Fruit fly (Drosophila melanogaster): ENCODE results near the gene Est-Q.

- peak; percentile 17 for TF ChIP-seq Sox102F (GFP tag; optimal IDR thresholded peaks at IDR 0.05)
- TF ChIP-seq Gug (GFP tag; IDR thresholded peaks at IDR 0.05), result no peak
- peak; percentile 29 for TF ChIP-seq CG32006 (GFP tag; optimal IDR thresholded peaks at IDR 0.05)
- TF ChIP-seq salr (GFP tag; optimal IDR thresholded peaks at IDR 0.05), result peak; percentile 20 to 27
- TF ChIP-seq Ets21C (GFP tag; optimal IDR thresholded peaks at IDR 0.05), result no peak
- peak; percentile 29 for TF ChIP-seq topi (GFP tag; optimal IDR thresholded peaks at IDR 0.05)
- TF ChIP-seq CG1621 (tag; optimal IDR thresholded peaks at IDR 0.05), result peak; percentile 73
These were observed 47.6 kb upstream of the Est-Q start for dm6 chr3L:21453623-21454022.
